Fruit fly (Drosophila melanogaster): ENCODE measurements around the gene Esp.

Gene Esp

dm6 chr3R:24870389-24871048 lies 28.8 kb downstream of the Esp start, which contains the start of gene CycB3:
TSS of gene CycB3 (minus strand) at chr3R:24870816.
- TF ChIP-seq CG8089 (GFP tag; optimal IDR thresholded peaks at IDR 0.05) (no peak), CG2712 (tag; optimal IDR thresholded peaks at IDR 0.05) (peak; percentile 36), exex (tag; optimal IDR thresholded peaks at IDR 0.05) (no peak), CG2889 (GFP tag; IDR thresholded peaks at IDR 0.05) (no peak), pita (GFP tag; optimal IDR thresholded peaks at IDR 0.05) (no peak), CG17912 (GFP tag; optimal IDR thresholded peaks at IDR 0.05) (peak; percentile 69), NC2α (GFP tag; optimal IDR thresholded peaks at IDR 0.05) (no peak), nau (GFP tag; optimal IDR thresholded peaks at IDR 0.05) (no peak), CG30431 (GFP tag; optimal IDR thresholded peaks at IDR 0.05) (no peak), aop (GFP tag; IDR thresholded peaks at IDR 0.05) (no peak), MTF-1 (GFP tag; optimal IDR thresholded peaks at IDR 0.05; ENCODE audit: borderline replicate concordance) (peak; percentile 63), gfzf (GFP tag; optimal IDR thresholded peaks at IDR 0.05) (peak; percentile 92), CG3163 (GFP tag; optimal IDR thresholded peaks at IDR 0.05) (no peak), CG3281 (GFP tag; optimal IDR thresholded peaks at IDR 0.05) (peak; percentile 41), Max (GFP tag; optimal IDR thresholded peaks at IDR 0.05) (no peak), CG15514 (GFP tag; optimal IDR thresholded peaks at IDR 0.05) (peak; percentile 81), ind (GFP tag; optimal IDR thresholded peaks at IDR 0.05) (no peak), Eip74EF (GFP tag; optimal IDR thresholded peaks at IDR 0.05) (no peak), hbn (GFP tag; IDR thresholded peaks at IDR 0.05; ENCODE audit: partially characterized antibody) (no peak), sisA (GFP tag; IDR thresholded peaks at IDR 0.05) (no peak), Meics (GFP tag; optimal IDR thresholded peaks at IDR 0.05) (no peak), Blimp-1 (GFP tag; optimal IDR thresholded peaks at IDR 0.05) (no peak), Hmr (GFP tag; optimal IDR thresholded peaks at IDR 0.05) (peak; percentile 42), gsb-n (tag; optimal IDR thresholded peaks at IDR 0.05) (peak; percentile 11), Dad (GFP tag; optimal IDR thresholded peaks at IDR 0.05) (peak; percentile 2), knrl (GFP tag; IDR thresholded peaks at IDR 0.05; ENCODE audit: partially characterized antibody) (peak; percentile 27; the same call in 1 of the 3 replicates), Vsx1 (GFP tag; optimal IDR thresholded peaks at IDR 0.05) (no peak), sna (GFP tag; IDR thresholded peaks at IDR 0.05; ENCODE audit: partially characterized antibody) (no peak), repo (GFP tag; optimal IDR thresholded peaks at IDR 0.05) (peak; percentile 25), CG4328 (GFP tag; optimal IDR thresholded peaks at IDR 0.05) (peak; percentile 50), CG11695 (GFP tag; IDR thresholded peaks at IDR 0.05) (no peak), stwl (tag; optimal IDR thresholded peaks at IDR 0.05) (peak; percentile 65), Antp (GFP tag; optimal IDR thresholded peaks at IDR 0.05) (no peak), CG9215 (GFP tag; IDR thresholded peaks at IDR 0.05) (no peak), Hmx (GFP tag; optimal IDR thresholded peaks at IDR 0.05) (no peak), Xbp1 (GFP tag; optimal IDR thresholded peaks at IDR 0.05) (no peak), CG10209 (GFP tag; optimal IDR thresholded peaks at IDR 0.05) (no peak), Rfx (GFP tag; IDR thresholded peaks at IDR 0.05) (peak; percentile 55), NK7.1 (GFP tag; optimal IDR thresholded peaks at IDR 0.05) (no peak), CG17385 (GFP tag; optimal IDR thresholded peaks at IDR 0.05) (peak; percentile 34), stc (GFP tag; IDR thresholded peaks at IDR 0.05) (no peak; the same call in 1 of the 2 replicates), zen (tag; optimal IDR thresholded peaks at IDR 0.05) (peak; percentile 33), CG17829 (tag; optimal IDR thresholded peaks at IDR 0.05) (peak; percentile 54), Oli (tag; optimal IDR thresholded peaks at IDR 0.05) (no peak), lov (optimal IDR thresholded peaks at IDR 0.05) (no peak), lov (GFP tag; IDR thresholded peaks at IDR 0.05) (no peak), CG11085 (GFP tag; IDR thresholded peaks at IDR 0.05) (no peak), croc (GFP tag; conservative IDR thresholded peaks at IDR 0.05) (no peak), Jarid2 (GFP tag; optimal IDR thresholded peaks at IDR 0.05) (peak; percentile 26)
